Fruit fly (Drosophila melanogaster) whole organism, embryonic: ENCODE results near the gene CG15529.

Experiments
- ATbp ChIP-seq: fragments of 200-800 bp; sonication (Bioruptor generic); optimal IDR thresholded peaks from 2 replicates; lab custom pipeline; 2017; ENCODE audit warnings: missing biosample characterization, mild to moderate bottlenecking, missing genetic modification characterization, missing genetic modification reagents
- Bgb ChIP-seq: fragments of 200-800 bp; sonication (Bioruptor generic); IDR thresholded peaks from 2 replicates; pipeline ENCODE4 v1.3.6; 2022; ENCODE audit warnings: missing biosample characterization, missing genetic modification characterization; ENCODE audit not compliant: partially characterized antibody
- CG10321 ChIP-seq: fragments of 200-800 bp; sonication (Bioruptor generic); IDR thresholded peaks from 2 replicates; pipeline ENCODE4 v1.3.6; 2022; ENCODE audit warnings: missing biosample characterization, missing genetic modification characterization
- CG13287 ChIP-seq: fragments of 200-800 bp; sonication (Bioruptor generic); IDR thresholded peaks from 2 replicates; pipeline ENCODE4 v1.3.6; 2022; ENCODE audit warnings: missing biosample characterization, missing genetic modification characterization; ENCODE audit not compliant: partially characterized antibody
- CG14965 ChIP-seq: fragments of 200-800 bp; sonication (Bioruptor generic); optimal IDR thresholded peaks from 2 replicates; lab custom pipeline; 2016; ENCODE audit warnings: missing biosample characterization, missing genetic modification characterization, borderline replicate concordance
- CG17328 ChIP-seq: fragments of 200-800 bp; sonication (Bioruptor generic); IDR thresholded peaks from 2 replicates; pipeline ENCODE4 v1.3.6; 2022; ENCODE audit warnings: missing biosample characterization, missing genetic modification characterization
- CG32532 ChIP-seq: fragments of 200-800 bp; sonication (Bioruptor generic); IDR thresholded peaks from 2 replicates; pipeline ENCODE4 v1.3.6; 2022; ENCODE audit warnings: missing biosample characterization, missing genetic modification characterization
- CG34422 ChIP-seq: fragments of 200-800 bp; sonication (Bioruptor generic); IDR thresholded peaks from 3 replicates; pipeline ENCODE4 v1.3.6; 2022; ENCODE audit warnings: missing biosample characterization, missing genetic modification characterization
- CG42726 ChIP-seq: fragments of 200-800 bp; sonication (Bioruptor generic); IDR thresholded peaks from 2 replicates; pipeline ENCODE4 v1.3.6; 2022; ENCODE audit warnings: missing biosample characterization, missing genetic modification characterization; ENCODE audit not compliant: partially characterized antibody
- CG4404 ChIP-seq: fragments of 200-800 bp; sonication (Bioruptor generic); IDR thresholded peaks from 2 replicates; pipeline ENCODE4 v1.3.6; 2022; ENCODE audit warnings: missing biosample characterization, missing genetic modification characterization
- CG4617 ChIP-seq: fragments of 200-800 bp; sonication (Bioruptor generic); optimal IDR thresholded peaks from 3 replicates; lab custom pipeline; 2016; ENCODE audit warnings: missing biosample characterization, missing genetic modification characterization, borderline replicate concordance
- CG6791 ChIP-seq: fragments of 200-800 bp; sonication (Bioruptor generic); IDR thresholded peaks from 3 replicates; pipeline ENCODE4 v1.3.6; 2022; ENCODE audit warnings: missing biosample characterization, missing genetic modification characterization; ENCODE audit not compliant: partially characterized antibody
- CG7372 ChIP-seq: fragments of 200-800 bp; sonication (Bioruptor generic); IDR thresholded peaks from 2 replicates; pipeline ENCODE4 v1.3.6; 2022; ENCODE audit warnings: missing biosample characterization, missing genetic modification characterization
- CG7928 ChIP-seq: fragments of 200-800 bp; sonication (Bioruptor generic); optimal IDR thresholded peaks from 2 replicates; lab custom pipeline; 2017; ENCODE audit warnings: missing biosample characterization, mild to moderate bottlenecking, missing genetic modification characterization
- CG8281 ChIP-seq: fragments of 200-800 bp; sonication (Bioruptor generic); optimal IDR thresholded peaks from 2 replicates; lab custom pipeline; 2018; ENCODE audit warnings: missing biosample characterization, mild to moderate bottlenecking, missing genetic modification characterization, moderate library complexity
- CTCF ChIP-seq: fragments of 200-800 bp; sonication (Bioruptor generic); optimal IDR thresholded peaks from 2 replicates; lab custom pipeline; 2017; ENCODE audit warnings: missing biosample characterization, mild to moderate bottlenecking, missing genetic modification characterization, moderate library complexity
- Drgx ChIP-seq: fragments of 200-800 bp; sonication (Bioruptor generic); IDR thresholded peaks from 2 replicates; pipeline ENCODE4 v1.3.6; 2022; ENCODE audit warnings: missing biosample characterization, missing genetic modification characterization
- HmgD ChIP-seq: fragments of 200-800 bp; sonication (Bioruptor generic); optimal IDR thresholded peaks from 3 replicates; lab custom pipeline; 2016; ENCODE audit warnings: missing biosample characterization, missing genetic modification characterization
- Jarid2 ChIP-seq: fragments of 200-800 bp; sonication (Bioruptor generic); optimal IDR thresholded peaks from 3 replicates; lab custom pipeline; 2017; ENCODE audit warnings: mild to moderate bottlenecking, missing biosample characterization, missing genetic modification reagents, missing genetic modification characterization
- Poxn ChIP-seq: fragments of 200-800 bp; sonication (Bioruptor generic); IDR thresholded peaks from 2 replicates; pipeline ENCODE4 v1.3.6; 2022; ENCODE audit warnings: missing biosample characterization, missing genetic modification characterization
- Sox102F ChIP-seq: fragments of 200-800 bp; sonication (Bioruptor generic); optimal IDR thresholded peaks from 2 replicates; lab custom pipeline; 2018; ENCODE audit warnings: missing biosample characterization, mild to moderate bottlenecking, missing genetic modification characterization, moderate library complexity
- Trl ChIP-seq, 3 experiments: fragments of >200 bp in 2 of 3; fragments of 200-800 bp in 1 of 3; sonication (Bioruptor generic) in 1 of 3; optimal IDR thresholded peaks; 2 replicates in 1 of 3; 3 replicates in 2 of 3; lab custom pipeline; 2016 to 2017; ENCODE audit warnings: missing biosample characterization in 1 of 3, missing genetic modification characterization in 1 of 3
- Usf ChIP-seq: fragments of 200-800 bp; sonication (Bioruptor generic); optimal IDR thresholded peaks from 2 replicates; lab custom pipeline; 2017; ENCODE audit warnings: missing genotype, missing biosample characterization, missing genetic modification characterization
- ab ChIP-seq: fragments of 200-800 bp; sonication (Bioruptor generic); optimal IDR thresholded peaks from 2 replicates; lab custom pipeline; 2016; ENCODE audit warnings: missing biosample characterization, missing genetic modification characterization
- abd-A ChIP-seq: fragments of 200-800 bp; sonication (Bioruptor generic); optimal IDR thresholded peaks from 3 replicates; lab custom pipeline; 2019; ENCODE audit warnings: missing biosample characterization, mild to moderate bottlenecking, missing genetic modification characterization, moderate library complexity
- bbx ChIP-seq: fragments of 200-800 bp; sonication (Bioruptor generic); IDR thresholded peaks from 2 replicates; pipeline ENCODE4 v1.3.6; 2022; ENCODE audit warnings: missing biosample characterization, missing genetic modification characterization; ENCODE audit not compliant: partially characterized antibody
- crol ChIP-seq: fragments of 200-800 bp; sonication (Bioruptor generic); IDR thresholded peaks from 2 replicates; pipeline ENCODE4 v1.3.6; 2022; ENCODE audit warnings: missing biosample characterization, missing genetic modification characterization
- da ChIP-seq: fragments of 200-800 bp; sonication (Bioruptor generic); optimal IDR thresholded peaks from 2 replicates; lab custom pipeline; 2016; ENCODE audit warnings: missing biosample characterization, missing genetic modification characterization
- emc ChIP-seq: fragments of 200-800 bp; sonication (Bioruptor generic); optimal IDR thresholded peaks from 2 replicates; lab custom pipeline; 2016; ENCODE audit warnings: missing biosample characterization, missing genetic modification characterization
- exex ChIP-seq: fragments of 200-800 bp; sonication (Bioruptor generic); optimal IDR thresholded peaks from 4 replicates; lab custom pipeline; 2018; ENCODE audit warnings: missing biosample characterization, mild to moderate bottlenecking, missing genetic modification characterization, moderate library complexity
- hb ChIP-seq: fragments of 200-800 bp; sonication (Bioruptor generic); IDR thresholded peaks from 3 replicates; pipeline ENCODE4 v1.3.6; 2022; ENCODE audit warnings: missing biosample characterization, missing genetic modification characterization; ENCODE audit not compliant: partially characterized antibody
- pros ChIP-seq: fragments of 200-800 bp; sonication (Bioruptor generic); optimal IDR thresholded peaks from 3 replicates; lab custom pipeline; 2019; ENCODE audit warnings: missing biosample characterization, mild to moderate bottlenecking, missing genetic modification characterization, moderate library complexity
- sd ChIP-seq: fragments of 200-800 bp; sonication (Bioruptor generic); optimal IDR thresholded peaks from 3 replicates; lab custom pipeline; 2018; ENCODE audit warnings: missing biosample characterization, mild to moderate bottlenecking, missing genetic modification characterization, moderate library complexity
- sna ChIP-seq: fragments of 200-800 bp; sonication (Bioruptor generic); IDR thresholded peaks from 2 replicates; pipeline ENCODE4 v1.3.6; 2022; ENCODE audit warnings: missing biosample characterization, missing genetic modification characterization; ENCODE audit not compliant: partially characterized antibody
- tio ChIP-seq: fragments of 200-800 bp; sonication (Bioruptor generic); optimal IDR thresholded peaks from 2 replicates; lab custom pipeline; 2017; ENCODE audit warnings: missing biosample characterization, missing genetic modification characterization, inconsistent platforms
- unc-4 ChIP-seq: fragments of 200-800 bp; sonication (Bioruptor generic); IDR thresholded peaks from 2 replicates; pipeline ENCODE4 v1.3.6; 2022; ENCODE audit warnings: missing biosample characterization, missing genetic modification characterization; ENCODE audit not compliant: partially characterized antibody
- vnd ChIP-seq: fragments of 200-800 bp; sonication (Bioruptor generic); IDR thresholded peaks from 3 replicates; pipeline ENCODE4 v1.3.6; 2022; ENCODE audit warnings: missing biosample characterization, missing genetic modification characterization; ENCODE audit not compliant: partially characterized antibody

Gene CG15529

dm6 chr3R:30201064-30201463 lies 49.2 kb downstream of the CG15529 start (continued):
- TF ChIP-seq CG4404 (GFP tag; lab: Robert Waterston, UW): no peak
- TF ChIP-seq CG32532: 0 out of 2 replicates have a peak, but pooled peaks have one; percentile 15
- TF ChIP-seq CG17328 (GFP tag; lab: Robert Waterston, UW): no peak
- TF ChIP-seq CTCF (GFP tag; lab: Kevin White, UChicago): no peak
- no peak for TF ChIP-seq CG10321 (GFP tag; lab: Robert Waterston, UW)
- TF ChIP-seq ab: no peak
- no peak for TF ChIP-seq CG7372 (GFP tag; lab: Robert Waterston, UW)
- no peak for TF ChIP-seq HmgD (GFP tag; lab: Kevin White, UChicago)
- TF ChIP-seq Usf: no peak
- TF ChIP-seq vnd: 0 out of 3 replicates have a peak, but pooled peaks have one; percentile 37
- peak; percentile 79 for TF ChIP-seq sd (tag; lab: Kevin White, UChicago)
- TF ChIP-seq Sox102F: no peak
- TF ChIP-seq ATbp (GFP tag; lab: Kevin White, UChicago): no peak
- TF ChIP-seq pros (GFP tag; lab: Kevin White, UChicago): no peak
- TF ChIP-seq crol (GFP tag; lab: Robert Waterston, UW): peak; percentile 67; the same call in 1 of the 2 replicates
- TF ChIP-seq exex: peak; percentile 83
- TF ChIP-seq Poxn (GFP tag; lab: Robert Waterston, UW): no peak
- no peak for TF ChIP-seq bbx (GFP tag; lab: Robert Waterston, UW)
- no peak for TF ChIP-seq CG4617 (GFP tag; lab: Kevin White, UChicago)

- TF ChIP-seq da (GFP tag; lab: Kevin White, UChicago): no peak
- TF ChIP-seq Trl (optimal IDR thresholded peaks at IDR 0.05; lab: Kevin White, UChicago): peak in 1 of 2 experiments; percentile 6
- TF ChIP-seq Trl (GFP tag; optimal IDR thresholded peaks at IDR 0.05; lab: Kevin White, UChicago): no peak
- peak; percentile 23; the same call in 1 of the 2 replicates for TF ChIP-seq unc-4
- no peak for TF ChIP-seq CG7928 (GFP tag; lab: Kevin White, UChicago)
- TF ChIP-seq Jarid2 (GFP tag; lab: Kevin White, UChicago): peak; percentile 35
- TF ChIP-seq Bgb (GFP tag; lab: Robert Waterston, UW): peak; percentile 34
- peak; percentile 9; the same call in 1 of the 3 replicates for TF ChIP-seq CG6791
- TF ChIP-seq CG8281 (tag; lab: Kevin White, UChicago): no peak
- no peak for TF ChIP-seq emc (GFP tag; lab: Kevin White, UChicago)
- no peak for TF ChIP-seq CG4617 (GFP tag; lab: Kevin White, UChicago)
- TF ChIP-seq sna (GFP tag; lab: Robert Waterston, UW): 0 out of 2 replicates have a peak, but pooled peaks have one; percentile 21
- TF ChIP-seq CG42726 (GFP tag; lab: Robert Waterston, UW): 0 out of 2 replicates have a peak, but pooled peaks have one; percentile 5
- TF ChIP-seq CG14965 (GFP tag; lab: Kevin White, UChicago): no peak
- no peak for TF ChIP-seq Drgx (GFP tag; lab: Robert Waterston, UW)
- peak; percentile 38; the same call in 1 of the 2 replicates for TF ChIP-seq bbx (GFP tag; lab: Robert Waterston, UW)
- TF ChIP-seq tio (GFP tag; lab: Kevin White, UChicago): no peak
- TF ChIP-seq abd-A: no peak
- peak; percentile 24; the same call in 1 of the 2 replicates for TF ChIP-seq CG13287 (GFP tag; lab: Robert Waterston, UW)
- TF ChIP-seq hb (GFP tag; lab: Robert Waterston, UW): 0 out of 3 replicates have a peak, but pooled peaks have one; percentile 15
- TF ChIP-seq CG34422 (GFP tag; lab: Robert Waterston, UW): no peak; the same call in 2 of the 3 replicates
Measured at dm6 chr3R:30202898-30203103, 50.9 kb downstream of the CG15529 start, which contains the start of gene CG9743. Gene CG9743, minus strand, starts transcription at chr3R:30202998.
